Fruit fly (Drosophila melanogaster) S2 (cell line): ENCODE results near the gene Lcp65Ag3.

Experiments
- CG8478 ChIP-seq: fragments of >200 bp; optimal IDR thresholded peaks from 2 replicates; lab custom pipeline; 2018
- CTCF ChIP-seq, 2 experiments: fragments of >200 bp; optimal IDR thresholded peaks; 2 replicates each; lab custom pipeline; 2018

DNA sequence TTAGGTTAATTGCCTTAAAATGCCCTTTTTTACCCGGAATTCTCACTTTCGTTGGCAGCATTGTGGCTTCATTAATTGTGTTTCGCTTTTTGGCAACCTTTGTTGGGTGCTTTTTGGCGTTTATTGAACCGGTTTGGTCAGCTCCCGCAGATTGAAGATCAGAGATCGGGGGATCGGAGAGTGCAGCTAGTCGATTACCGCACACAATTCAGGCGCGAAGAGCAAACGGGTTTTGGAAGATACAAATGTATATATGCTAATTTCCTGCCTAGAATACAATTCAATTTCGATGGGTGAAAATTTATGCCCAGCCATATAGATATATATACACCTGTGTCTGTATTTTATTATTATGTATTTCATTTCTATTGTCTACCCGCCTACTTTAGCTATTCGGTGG, 10.7 kb upstream of the Lcp65Ag3 start:
- no peak for TF ChIP-seq CG8478 (lab: Kevin White, UChicago)
- no peak for TF ChIP-seq CTCF (optimal IDR thresholded peaks at IDR 0.05; lab: Kevin White, UChicago)
